Worm (Caenorhabditis elegans): Measurements from ENCODE around the gene R04A9.1.
A peak's percentile ranks its signal among the peaks of the same experiment; 100 is the strongest.

Gene R04A9.1

ce11 chrX:439031-439430 lies 34.3 kb downstream of the R04A9.1 start:
- TF ChIP-seq ceh-16 (tag; optimal IDR thresholded peaks at IDR 0.05): no peak
- TF ChIP-seq crh-2 (tag; optimal IDR thresholded peaks at IDR 0.05): no peak
- peak; percentile 15 for TF ChIP-seq sma-9 (GFP tag; optimal IDR thresholded peaks at IDR 0.05)
- TF ChIP-seq sma-9 (tag; optimal IDR thresholded peaks at IDR 0.05): no peak

- TF ChIP-seq elt-3 (tag; optimal IDR thresholded peaks at IDR 0.05) (no peak), crh-2 (tag; optimal IDR thresholded peaks at IDR 0.05) (peak; percentile 73), sma-9 (GFP tag; optimal IDR thresholded peaks at IDR 0.05) (peak; percentile 11), sma-9 (tag; optimal IDR thresholded peaks at IDR 0.05) (no peak), sma-3 (GFP tag; optimal IDR thresholded peaks at IDR 0.05) (peak; percentile 23), fos-1 (tag; optimal IDR thresholded peaks at IDR 0.05) (peak; percentile 86), F13H6.1 (tag; optimal IDR thresholded peaks at IDR 0.05) (peak; percentile 12), R02D3.7 (tag; optimal IDR thresholded peaks at IDR 0.05) (no peak)
These were observed 35.7 kb downstream of the R04A9.1 start for ce11 chrX:440420-440819.

ce11 chrX:449820-450219 lies 45.1 kb downstream of the R04A9.1 start, which contains the start of gene F52D1.2:
TSS of gene F52D1.2 (minus strand) at chrX:450212.
- TF ChIP-seq ztf-1 (GFP tag; conservative IDR thresholded peaks at IDR 0.05): no peak
- TF ChIP-seq fos-1 (tag; optimal IDR thresholded peaks at IDR 0.05): peak; percentile 70
